Fruit fly (Drosophila melanogaster) whole organism, embryonic: ENCODE results near the gene cpb.

Source experiments
- CG10209 ChIP-seq: fragments of 200-800 bp; sonication (Bioruptor generic); optimal IDR thresholded peaks from 3 replicates; lab custom pipeline; 2017; ENCODE audit warnings: missing biosample characterization, mild to moderate bottlenecking, missing genetic modification characterization, missing genetic modification reagents
- CG10462 ChIP-seq: fragments of 200-800 bp; sonication (Bioruptor generic); optimal IDR thresholded peaks from 2 replicates; lab custom pipeline; 2016; ENCODE audit warnings: missing biosample characterization, missing genetic modification characterization
- CG10565 ChIP-seq: fragments of 200-800 bp; sonication (Bioruptor generic); optimal IDR thresholded peaks from 3 replicates; lab custom pipeline; 2016; ENCODE audit warnings: missing biosample characterization, mild to moderate bottlenecking, missing genetic modification characterization
- CG10979 ChIP-seq: fragments of 200-800 bp; sonication (Bioruptor generic); optimal IDR thresholded peaks from 2 replicates; lab custom pipeline; 2018; ENCODE audit warnings: missing biosample characterization, mild to moderate bottlenecking, missing genetic modification characterization, moderate library complexity
- CG11723 ChIP-seq: fragments of 200-800 bp; sonication (Bioruptor generic); optimal IDR thresholded peaks from 2 replicates; lab custom pipeline; 2017; ENCODE audit warnings: missing biosample characterization, mild to moderate bottlenecking, missing genetic modification characterization
- CG1603 ChIP-seq: fragments of 200-800 bp; sonication (Bioruptor generic); optimal IDR thresholded peaks from 2 replicates; lab custom pipeline; 2019; ENCODE audit warnings: missing biosample characterization, mild to moderate bottlenecking, missing genetic modification characterization, moderate library complexity
- CG18599 ChIP-seq: fragments of 200-800 bp; sonication (Bioruptor generic); optimal IDR thresholded peaks from 3 replicates; lab custom pipeline; 2017; ENCODE audit warnings: missing biosample characterization, missing genetic modification characterization, mild to moderate bottlenecking, moderate library complexity, missing genetic modification reagents
- CG2202 ChIP-seq: fragments of 200-800 bp; sonication (Bioruptor generic); optimal IDR thresholded peaks from 2 replicates; lab custom pipeline; 2018; ENCODE audit warnings: missing biosample characterization, mild to moderate bottlenecking, missing genetic modification characterization
- CG3065 ChIP-seq: fragments of 200-800 bp; sonication (Bioruptor generic); optimal IDR thresholded peaks from 2 replicates; lab custom pipeline; 2016; ENCODE audit warnings: missing biosample characterization, missing genetic modification characterization
- CG31388 ChIP-seq: fragments of 200-800 bp; sonication (Bioruptor generic); optimal IDR thresholded peaks from 2 replicates; lab custom pipeline; 2016; ENCODE audit warnings: missing biosample characterization, missing genetic modification characterization
- CG3995 ChIP-seq: fragments of 200-800 bp; sonication (Bioruptor generic); optimal IDR thresholded peaks from 3 replicates; lab custom pipeline; 2016; ENCODE audit warnings: missing biosample characterization, missing genetic modification characterization
- CG4707 ChIP-seq: fragments of 200-800 bp; sonication (Bioruptor generic); optimal IDR thresholded peaks from 2 replicates; lab custom pipeline; 2018; ENCODE audit warnings: missing biosample characterization, mild to moderate bottlenecking, missing genetic modification characterization, moderate library complexity
- CG4854 ChIP-seq: fragments of 200-800 bp; sonication (Bioruptor generic); optimal IDR thresholded peaks from 2 replicates; lab custom pipeline; 2016; ENCODE audit warnings: missing biosample characterization, missing genetic modification characterization, inconsistent platforms
- CG6254 ChIP-seq: fragments of 200-800 bp; sonication (Bioruptor generic); optimal IDR thresholded peaks from 3 replicates; lab custom pipeline; 2017; ENCODE audit warnings: mild to moderate bottlenecking, missing biosample characterization, missing genetic modification reagents, missing genetic modification characterization
- CG6791 ChIP-seq: fragments of 200-800 bp; sonication (Bioruptor generic); IDR thresholded peaks from 3 replicates; pipeline ENCODE4 v1.3.6; 2022; ENCODE audit warnings: missing biosample characterization, missing genetic modification characterization; ENCODE audit not compliant: partially characterized antibody
- CG7839 ChIP-seq: fragments of 200-800 bp; sonication (Bioruptor generic); optimal IDR thresholded peaks from 3 replicates; lab custom pipeline; 2018; ENCODE audit warnings: missing biosample characterization, mild to moderate bottlenecking, missing genetic modification characterization, moderate library complexity
- CG8478 ChIP-seq: fragments of >200 bp; optimal IDR thresholded peaks from 2 replicates; lab custom pipeline; 2018
- CG9876 ChIP-seq: fragments of 200-800 bp; sonication (Bioruptor generic); optimal IDR thresholded peaks from 2 replicates; lab custom pipeline; 2016; ENCODE audit warnings: missing biosample characterization, missing genetic modification characterization
- CHES-1-like ChIP-seq: fragments of 200-800 bp; sonication (Bioruptor generic); optimal IDR thresholded peaks from 2 replicates; lab custom pipeline; 2016; ENCODE audit warnings: missing biosample characterization, missing genetic modification characterization
- Elba2 ChIP-seq: fragments of 200-800 bp; sonication (Bioruptor generic); optimal IDR thresholded peaks from 3 replicates; lab custom pipeline; 2016; ENCODE audit warnings: missing biosample characterization, missing genetic modification characterization
- Ets97D ChIP-seq: fragments of 200-800 bp; sonication (Bioruptor generic); optimal IDR thresholded peaks from 3 replicates; lab custom pipeline; 2016; ENCODE audit warnings: missing biosample characterization, missing genetic modification characterization
- Fer1 ChIP-seq: fragments of 200-800 bp; sonication (Bioruptor generic); optimal IDR thresholded peaks from 2 replicates; lab custom pipeline; 2017; ENCODE audit warnings: missing biosample characterization, mild to moderate bottlenecking, missing genetic modification characterization
- Gsc ChIP-seq: fragments of 200-800 bp; sonication (Bioruptor generic); IDR thresholded peaks from 2 replicates; pipeline ENCODE4 v1.3.6; 2022; ENCODE audit warnings: missing biosample characterization, missing genetic modification characterization
- H15 ChIP-seq: fragments of 200-800 bp; sonication (Bioruptor generic); IDR thresholded peaks from 3 replicates; pipeline ENCODE4 v1.3.6; 2022; ENCODE audit warnings: missing biosample characterization, missing genetic modification characterization
- H2.0 ChIP-seq: fragments of 200-800 bp; sonication (Bioruptor generic); IDR thresholded peaks from 2 replicates; pipeline ENCODE4 v1.3.6; 2022; ENCODE audit warnings: missing biosample characterization, missing genetic modification characterization
- Hmx ChIP-seq: fragments of 200-800 bp; sonication (Bioruptor generic); optimal IDR thresholded peaks from 2 replicates; lab custom pipeline; 2016; ENCODE audit warnings: missing biosample characterization, missing genetic modification characterization
- Hr3 ChIP-seq: fragments of 200-800 bp; sonication (Bioruptor generic); optimal IDR thresholded peaks from 3 replicates; lab custom pipeline; 2016; ENCODE audit warnings: missing biosample characterization, missing genetic modification characterization
- Hsf ChIP-seq: fragments of 200-800 bp; sonication (Bioruptor generic); optimal IDR thresholded peaks from 3 replicates; lab custom pipeline; 2016; ENCODE audit warnings: missing biosample characterization, missing genetic modification characterization
- Lpt ChIP-seq: fragments of >200 bp; optimal IDR thresholded peaks from 2 replicates; lab custom pipeline; 2018; ENCODE audit warnings: missing biosample characterization, missing genetic modification characterization
- MBD-R2 ChIP-seq: fragments of 200-800 bp; sonication (Bioruptor generic); IDR thresholded peaks from 2 replicates; pipeline ENCODE4 v1.3.6; 2022; ENCODE audit warnings: missing biosample characterization, missing genetic modification characterization
- MESR4 ChIP-seq: fragments of 200-800 bp; sonication (Bioruptor generic); optimal IDR thresholded peaks from 2 replicates; lab custom pipeline; 2018; ENCODE audit warnings: missing biosample characterization, mild to moderate bottlenecking, missing genetic modification characterization, moderate library complexity
- Tbp ChIP-seq: fragments of >200 bp; optimal IDR thresholded peaks from 2 replicates; lab custom pipeline; 2018; ENCODE audit warnings: missing biosample characterization, missing genetic modification characterization
- Xrp1 ChIP-seq: fragments of 200-800 bp; sonication (Bioruptor generic); IDR thresholded peaks from 2 replicates; pipeline ENCODE4 v1.3.6; 2022; ENCODE audit warnings: missing biosample characterization, missing genetic modification characterization
- caup ChIP-seq: fragments of 200-800 bp; sonication (Bioruptor generic); optimal IDR thresholded peaks from 3 replicates; lab custom pipeline; 2017; ENCODE audit warnings: missing biosample characterization, mild to moderate bottlenecking, missing genetic modification characterization, moderate library complexity; ENCODE audit not compliant: severe bottlenecking
- chinmo ChIP-seq: fragments of 200-800 bp; sonication (Bioruptor generic); IDR thresholded peaks from 4 replicates; pipeline ENCODE4 v1.3.6; 2022; ENCODE audit warnings: missing biosample characterization, missing genetic modification characterization; ENCODE audit not compliant: partially characterized antibody
- chm ChIP-seq: fragments of 200-800 bp; sonication (Bioruptor generic); IDR thresholded peaks from 2 replicates; pipeline ENCODE4 v1.3.6; 2022; ENCODE audit warnings: missing biosample characterization, missing genetic modification characterization
- crp ChIP-seq, 2 experiments: fragments of 200-800 bp; sonication (Bioruptor generic); optimal IDR thresholded peaks; 2 replicates in 1 of 2; 3 replicates in 1 of 2; lab custom pipeline; 2017; ENCODE audit warnings: missing biosample characterization in 2 of 2, missing genetic modification characterization in 2 of 2, mild to moderate bottlenecking in 1 of 2, moderate library complexity in 1 of 2
- dm ChIP-seq: fragments of 200-800 bp; sonication (Bioruptor generic); optimal IDR thresholded peaks from 3 replicates; lab custom pipeline; 2016; ENCODE audit warnings: missing biosample characterization, missing genetic modification characterization
- esg ChIP-seq: fragments of 200-800 bp; sonication (Bioruptor generic); conservative IDR thresholded peaks from 2 replicates; pipeline ENCODE4 v1.3.6; 2022; ENCODE audit warnings: missing biosample characterization, missing genetic modification characterization
- exex ChIP-seq: fragments of 200-800 bp; sonication (Bioruptor generic); optimal IDR thresholded peaks from 4 replicates; lab custom pipeline; 2018; ENCODE audit warnings: missing biosample characterization, mild to moderate bottlenecking, missing genetic modification characterization, moderate library complexity
- gsb-n ChIP-seq: fragments of 200-800 bp; sonication (Bioruptor generic); optimal IDR thresholded peaks from 3 replicates; lab custom pipeline; 2018; ENCODE audit warnings: missing biosample characterization, mild to moderate bottlenecking, missing genetic modification characterization
- kah ChIP-seq: fragments of 200-800 bp; sonication (Bioruptor generic); optimal IDR thresholded peaks from 2 replicates; lab custom pipeline; 2018; ENCODE audit warnings: missing biosample characterization, mild to moderate bottlenecking, missing genetic modification characterization
- kay ChIP-seq: fragments of 200-800 bp; sonication (Bioruptor generic); optimal IDR thresholded peaks from 2 replicates; lab custom pipeline; 2016; ENCODE audit warnings: missing biosample characterization, missing genetic modification characterization
- nom ChIP-seq: fragments of 200-800 bp; sonication (Bioruptor generic); optimal IDR thresholded peaks from 2 replicates; lab custom pipeline; 2017; ENCODE audit warnings: missing biosample characterization, missing genetic modification characterization, mild to moderate bottlenecking, moderate library complexity, missing genetic modification reagents
- p53 ChIP-seq: fragments of 200-800 bp; sonication (Bioruptor generic); optimal IDR thresholded peaks from 2 replicates; lab custom pipeline; 2016; ENCODE audit warnings: missing biosample characterization, missing genetic modification characterization
- pum ChIP-seq: fragments of 200-800 bp; sonication (Bioruptor generic); optimal IDR thresholded peaks from 2 replicates; lab custom pipeline; 2016; ENCODE audit warnings: missing biosample characterization, missing genetic modification characterization
- scrt ChIP-seq: fragments of 200-800 bp; sonication (Bioruptor generic); optimal IDR thresholded peaks from 2 replicates; lab custom pipeline; 2018; ENCODE audit warnings: missing biosample characterization, mild to moderate bottlenecking, missing genetic modification characterization, moderate library complexity
- tin ChIP-seq: fragments of 200-800 bp; sonication (Bioruptor generic); optimal IDR thresholded peaks from 3 replicates; lab custom pipeline; 2016; ENCODE audit warnings: missing biosample characterization, missing genetic modification characterization
- trem ChIP-seq: fragments of 200-800 bp; optimal IDR thresholded peaks from 3 replicates; lab custom pipeline; 2019; ENCODE audit warnings: missing biosample characterization, mild to moderate bottlenecking, missing genetic modification characterization, moderate library complexity
- tup ChIP-seq: fragments of 200-800 bp; sonication (Bioruptor generic); optimal IDR thresholded peaks from 2 replicates; lab custom pipeline; 2016; ENCODE audit warnings: missing biosample characterization, mild to moderate bottlenecking, missing genetic modification characterization, moderate library complexity
- unc-4 ChIP-seq: fragments of 200-800 bp; sonication (Bioruptor generic); IDR thresholded peaks from 2 replicates; pipeline ENCODE4 v1.3.6; 2022; ENCODE audit warnings: missing biosample characterization, missing genetic modification characterization; ENCODE audit not compliant: partially characterized antibody

cpb gene

dm6 chr2L:1732189-1732588 lies 27.5 kb downstream of the cpb start, which contains the start of the genes CG17652 and CG17646 (continued):
- peak; percentile 64 for TF ChIP-seq Ets97D (GFP tag; lab: Kevin White, UChicago)
- TF ChIP-seq CG6254 (GFP tag; lab: Kevin White, UChicago): no peak
- TF ChIP-seq crp (GFP tag; optimal IDR thresholded peaks at IDR 0.05; lab: Kevin White, UChicago): peak in 1 of 2 experiments; percentile 83
- peak; percentile 77 for TF ChIP-seq scrt (GFP tag; lab: Kevin White, UChicago)
- TF ChIP-seq CG3995 (GFP tag; lab: Kevin White, UChicago): no peak
- no peak for TF ChIP-seq Lpt (GFP tag; lab: Kevin White, UChicago)
- TF ChIP-seq CG1603 (tag; lab: Kevin White, UChicago): peak; percentile 61
- TF ChIP-seq exex (tag; lab: Kevin White, UChicago): no peak
- TF ChIP-seq kay (GFP tag; lab: Kevin White, UChicago): no peak
- TF ChIP-seq CG8478: no peak
- TF ChIP-seq Hr3 (GFP tag; lab: Kevin White, UChicago): no peak
- peak; percentile 40 for TF ChIP-seq kah (GFP tag; lab: Kevin White, UChicago)
- TF ChIP-seq unc-4: 0 out of 2 replicates have a peak, but pooled peaks have one; percentile 25
- TF ChIP-seq Hmx (GFP tag; lab: Kevin White, UChicago): no peak
- no peak for TF ChIP-seq CG11723
- peak; percentile 36 for TF ChIP-seq CHES-1-like (GFP tag; lab: Kevin White, UChicago)
- 0 out of 4 replicates have a peak, but pooled peaks have one; percentile 25 for TF ChIP-seq chinmo (GFP tag; lab: Robert Waterston, UW)
- TF ChIP-seq Xrp1 (GFP tag; lab: Robert Waterston, UW): no peak
- TF ChIP-seq CG9876 (GFP tag; lab: Kevin White, UChicago): no peak
- TF ChIP-seq Gsc (GFP tag; lab: Robert Waterston, UW): no peak
- no peak for TF ChIP-seq CG6791
- peak; percentile 22 for TF ChIP-seq dm (GFP tag; lab: Kevin White, UChicago)
- no peak for TF ChIP-seq CG2202 (tag; lab: Kevin White, UChicago)
- TF ChIP-seq CG3065 (GFP tag; lab: Kevin White, UChicago): no peak
- no peak for TF ChIP-seq esg (GFP tag; lab: Robert Waterston, UW)
- TF ChIP-seq p53 (GFP tag; lab: Kevin White, UChicago): no peak
- TF ChIP-seq nom (GFP tag; lab: Kevin White, UChicago): peak; percentile 27
- TF ChIP-seq CG10462 (GFP tag; lab: Kevin White, UChicago): no peak
- TF ChIP-seq pum: no peak
- TF ChIP-seq trem (tag; lab: Kevin White, UChicago): peak; percentile 46
- TF ChIP-seq H2.0 (GFP tag; lab: Robert Waterston, UW): no peak
- TF ChIP-seq CG10565 (GFP tag; lab: Kevin White, UChicago): no peak
- no peak for TF ChIP-seq caup
- TF ChIP-seq Fer1 (GFP tag; lab: Kevin White, UChicago): peak; percentile 31
- TF ChIP-seq Elba2: no peak
- TF ChIP-seq CG4707: no peak
- no peak for TF ChIP-seq Hsf (GFP tag; lab: Kevin White, UChicago)
- no peak for TF ChIP-seq CG7839 (tag; lab: Kevin White, UChicago)
- no peak for TF ChIP-seq CG10209 (GFP tag; lab: Kevin White, UChicago)
- TF ChIP-seq CG10979: no peak
- no peak for TF ChIP-seq CG4854 (GFP tag; lab: Kevin White, UChicago)
- no peak for TF ChIP-seq H15
- peak; percentile 61 for TF ChIP-seq MESR4 (GFP tag; lab: Kevin White, UChicago)
- peak; percentile 7 for TF ChIP-seq CG18599 (GFP tag; lab: Kevin White, UChicago)
- TF ChIP-seq gsb-n (tag; lab: Kevin White, UChicago): peak; percentile 14
- peak; percentile 71 for TF ChIP-seq MBD-R2 (GFP tag; lab: Robert Waterston, UW)
- 0 out of 2 replicates have a peak, but pooled peaks have one; percentile 51 for TF ChIP-seq chm (GFP tag; lab: Robert Waterston, UW)
- no peak for TF ChIP-seq tup (GFP tag; lab: Kevin White, UChicago)
- TF ChIP-seq tin (GFP tag; lab: Kevin White, UChicago): no peak
- no peak for TF ChIP-seq CG31388 (GFP tag; lab: Kevin White, UChicago)
- TF ChIP-seq Tbp (GFP tag; lab: Kevin White, UChicago): no peak
